Worm (Caenorhabditis elegans) whole organism, L4 larva: ENCODE results near the gene C45G7.4.

ENCODE experiments used
- ama-1 ChIP-seq: fragments of 150-350 bp; optimal IDR thresholded peaks from 2 replicates; lab custom pipeline; 2014; ENCODE audit warnings: inconsistent platforms, mixed read lengths
- dpl-1 ChIP-seq: fragments of 150-350 bp; optimal IDR thresholded peaks from 2 replicates; lab custom pipeline; 2014; ENCODE audit warnings: missing biosample characterization, missing genetic modification reagents, missing genetic modification characterization

ce11 chrIV:2464156-2464555 is 31.4 kb downstream of the C45G7.4 start, which contains the start of gene ilys-3:
- TF ChIP-seq ama-1 (lab: Kevin White, UChicago) (no peak), dpl-1 (no peak)
